Worm (Caenorhabditis elegans): ENCODE measurements around the gene F23B12.7.

ce11 chrV:14427069-14427825, 22.2 kb upstream of the F23B12.7 start:
- TF ChIP-seq dao-5 (tag; optimal IDR thresholded peaks at IDR 0.05), result no peak
- TF ChIP-seq him-1 (tag; optimal IDR thresholded peaks at IDR 0.05), result no peak
- TF ChIP-seq W03F9.2 (tag; optimal IDR thresholded peaks at IDR 0.05), result no peak
